Worm (Caenorhabditis elegans) whole organism, L1 larva: ENCODE results near the gene K01F9.2.

Experiments
- C04F5.9 ChIP-seq: sonication (generic microtip); optimal IDR thresholded peaks from 2 replicates; lab custom pipeline; 2016; ENCODE audit warnings: missing genetic modification characterization, missing compliant biosample characterization
- C16A3.4 ChIP-seq: fragments of 150-350 bp; optimal IDR thresholded peaks from 2 replicates; lab custom pipeline; 2014; ENCODE audit warnings: missing biosample characterization, missing genetic modification characterization
- C34B4.2 ChIP-seq: sonication (generic microtip); optimal IDR thresholded peaks from 2 replicates; lab custom pipeline; 2017; ENCODE audit warnings: mild to moderate bottlenecking, missing genetic modification characterization, missing compliant biosample characterization
- F16B12.6 ChIP-seq: fragments of 150-350 bp; optimal IDR thresholded peaks from 2 replicates; lab custom pipeline; 2014; ENCODE audit warnings: missing biosample characterization, missing genetic modification characterization
- Y116A8C.19 ChIP-seq: sonication (generic microtip); optimal IDR thresholded peaks from 2 replicates; lab custom pipeline; 2016; ENCODE audit warnings: missing compliant biosample characterization, missing genetic modification characterization, borderline replicate concordance
- alr-1 ChIP-seq: fragments of 200-800 bp; sonication (Bioruptor generic); optimal IDR thresholded peaks from 2 replicates; lab custom pipeline; 2018; ENCODE audit warnings: borderline replicate concordance, mild to moderate bottlenecking, missing genetic modification characterization, missing compliant biosample characterization
- aly-2 ChIP-seq: fragments of 150-350 bp; optimal IDR thresholded peaks from 2 replicates; lab custom pipeline; 2014; ENCODE audit warnings: missing biosample characterization, missing genetic modification characterization
- ama-1 ChIP-seq: fragments of 150-350 bp; optimal IDR thresholded peaks from 2 replicates; lab custom pipeline; 2014
- blmp-1 ChIP-seq: fragments of 150-350 bp; optimal IDR thresholded peaks from 2 replicates; lab custom pipeline; 2014; ENCODE audit warnings: missing biosample characterization, missing genetic modification characterization
- ceh-88 ChIP-seq: fragments of 200-800 bp; sonication (Bioruptor generic); IDR thresholded peaks from 2 replicates; pipeline ENCODE4 v1.3.6; 2022; ENCODE audit warnings: missing genetic modification characterization, missing compliant biosample characterization
- ces-1 ChIP-seq: fragments of 150-350 bp; optimal IDR thresholded peaks from 2 replicates; lab custom pipeline; 2014; ENCODE audit warnings: missing biosample characterization, missing genetic modification reagents, missing genetic modification characterization
- dsc-1 ChIP-seq: sonication (generic microtip); optimal IDR thresholded peaks from 2 replicates; lab custom pipeline; 2016; ENCODE audit warnings: mild to moderate bottlenecking, missing genetic modification characterization, missing compliant biosample characterization
- efl-3 ChIP-seq: fragments of 200-800 bp; sonication (Bioruptor generic); optimal IDR thresholded peaks from 2 replicates; lab custom pipeline; 2018; ENCODE audit warnings: mild to moderate bottlenecking, missing genetic modification characterization, missing compliant biosample characterization
- egl-13 ChIP-seq: sonication (generic microtip); optimal IDR thresholded peaks from 2 replicates; lab custom pipeline; 2016; ENCODE audit warnings: missing genotype, missing genetic modification reagents, missing genetic modification characterization, missing compliant biosample characterization
- elt-2 ChIP-seq: sonication (generic microtip); optimal IDR thresholded peaks from 2 replicates; lab custom pipeline; 2016; ENCODE audit warnings: missing genetic modification characterization, mild to moderate bottlenecking, inconsistent platforms, missing compliant biosample characterization, missing genetic modification reagents
- elt-3 ChIP-seq, 6 experiments: fragments of 150-350 bp in 1 of 6; sonication (generic microtip); optimal IDR thresholded peaks; 2 replicates each; lab custom pipeline; 2017 to 2018; ENCODE audit warnings: missing biosample characterization in 6 of 6, missing genetic modification characterization in 6 of 6, inconsistent platforms in 1 of 6
- ets-5 ChIP-seq: fragments of 200-800 bp; sonication (Bioruptor generic); IDR thresholded peaks from 2 replicates; pipeline ENCODE4 v1.3.6; 2022; ENCODE audit warnings: missing genetic modification characterization, missing compliant biosample characterization
- fkh-10 ChIP-seq: sonication (generic microtip); optimal IDR thresholded peaks from 2 replicates; lab custom pipeline; 2017; ENCODE audit warnings: missing biosample characterization, missing genetic modification reagents, missing genetic modification characterization
- fkh-8 ChIP-seq: sonication (generic microtip); optimal IDR thresholded peaks from 2 replicates; lab custom pipeline; 2016; ENCODE audit warnings: mild to moderate bottlenecking, missing genetic modification characterization, missing compliant biosample characterization
- fos-1 ChIP-seq: fragments of 150-350 bp; optimal IDR thresholded peaks from 2 replicates; lab custom pipeline; 2014; ENCODE audit warnings: missing biosample characterization, missing genetic modification characterization
- hlh-17 ChIP-seq: fragments of 200-800 bp; sonication (Bioruptor generic); optimal IDR thresholded peaks from 2 replicates; lab custom pipeline; 2018; ENCODE audit warnings: missing genetic modification characterization, mild to moderate bottlenecking, missing compliant biosample characterization, moderate library complexity, borderline replicate concordance
- hpl-2 ChIP-seq: fragments of 150-350 bp; optimal IDR thresholded peaks from 2 replicates; lab custom pipeline; 2014; ENCODE audit warnings: missing biosample characterization, missing genetic modification reagents, missing genetic modification characterization
- isw-1 ChIP-seq: fragments of 200-800 bp; sonication (Bioruptor generic); IDR thresholded peaks from 2 replicates; pipeline ENCODE4 v1.3.6; 2022; ENCODE audit warnings: missing genetic modification characterization, missing compliant biosample characterization
- jun-1 ChIP-seq: fragments of 150-350 bp; optimal IDR thresholded peaks from 2 replicates; lab custom pipeline; 2014; ENCODE audit warnings: missing biosample characterization, missing genetic modification reagents, missing genetic modification characterization
- lin-13 ChIP-seq: fragments of 150-350 bp; optimal IDR thresholded peaks from 2 replicates; lab custom pipeline; 2014; ENCODE audit warnings: missing biosample characterization, missing genetic modification reagents, missing genetic modification characterization
- lin-15B ChIP-seq: fragments of 150-350 bp; sonication (generic microtip); optimal IDR thresholded peaks from 3 replicates; lab custom pipeline; 2014; ENCODE audit warnings: missing biosample characterization, missing genetic modification characterization
- lin-35 ChIP-seq, 2 experiments: fragments of 150-350 bp; optimal IDR thresholded peaks; 2 replicates each; lab custom pipeline; 2014; ENCODE audit warnings: missing biosample characterization in 2 of 2, missing genetic modification characterization in 2 of 2, missing genetic modification reagents in 2 of 2
- lin-39 ChIP-seq: fragments of 150-350 bp; optimal IDR thresholded peaks from 2 replicates; lab custom pipeline; 2014; ENCODE audit warnings: missing biosample characterization, missing genetic modification reagents, missing genetic modification characterization
- lir-3 ChIP-seq: sonication (generic microtip); optimal IDR thresholded peaks from 2 replicates; lab custom pipeline; 2016; ENCODE audit warnings: mild to moderate bottlenecking, missing genetic modification characterization, moderate library complexity, missing compliant biosample characterization; ENCODE audit not compliant: poor library complexity
- mab-9 ChIP-seq: fragments of 200-800 bp; sonication (Bioruptor generic); IDR thresholded peaks from 2 replicates; pipeline ENCODE4 v1.3.6; 2022; ENCODE audit warnings: missing genetic modification reagents, missing genetic modification characterization, missing compliant biosample characterization
- mef-2 ChIP-seq: fragments of 150-350 bp; optimal IDR thresholded peaks from 2 replicates; lab custom pipeline; 2014; ENCODE audit warnings: missing biosample characterization, missing genetic modification characterization
- mep-1 ChIP-seq: fragments of 150-350 bp; optimal IDR thresholded peaks from 2 replicates; lab custom pipeline; 2014; ENCODE audit warnings: missing biosample characterization, missing genetic modification characterization
- nhr-20 ChIP-seq: sonication (generic microtip); optimal IDR thresholded peaks from 2 replicates; lab custom pipeline; 2016; ENCODE audit warnings: mild to moderate bottlenecking, missing genetic modification characterization, missing compliant biosample characterization
- nhr-47 ChIP-seq: sonication (generic microtip); optimal IDR thresholded peaks from 2 replicates; lab custom pipeline; 2016; ENCODE audit warnings: mild to moderate bottlenecking, missing genetic modification characterization, moderate library complexity, missing compliant biosample characterization
- nhr-71 ChIP-seq: sonication (generic microtip); optimal IDR thresholded peaks from 2 replicates; lab custom pipeline; 2016; ENCODE audit warnings: mild to moderate bottlenecking, missing genetic modification characterization, moderate library complexity, missing compliant biosample characterization
- nhr-84 ChIP-seq: sonication (generic microtip); optimal IDR thresholded peaks from 2 replicates; lab custom pipeline; 2017; ENCODE audit warnings: missing biosample characterization, missing genetic modification characterization
- nhr-90 ChIP-seq: sonication (generic microtip); optimal IDR thresholded peaks from 2 replicates; lab custom pipeline; 2016; ENCODE audit warnings: mild to moderate bottlenecking, missing genetic modification characterization, missing compliant biosample characterization; ENCODE audit not compliant: poor library complexity
- pag-3 ChIP-seq: sonication (generic microtip); optimal IDR thresholded peaks from 2 replicates; lab custom pipeline; 2017; ENCODE audit warnings: missing genetic modification characterization, mild to moderate bottlenecking, missing compliant biosample characterization, antibody characterized with exemption, borderline replicate concordance; ENCODE audit not compliant: insufficient read depth
- rnt-1 ChIP-seq: sonication (generic microtip); optimal IDR thresholded peaks from 2 replicates; lab custom pipeline; 2016; ENCODE audit warnings: mild to moderate bottlenecking, missing genetic modification characterization, moderate library complexity, missing compliant biosample characterization
- skn-1 ChIP-seq: fragments of 150-350 bp; optimal IDR thresholded peaks from 2 replicates; lab custom pipeline; 2014; ENCODE audit warnings: missing biosample characterization, missing genetic modification characterization
- snpc-4 ChIP-seq: fragments of 150-350 bp; optimal IDR thresholded peaks from 2 replicates; lab custom pipeline; 2014; ENCODE audit warnings: missing biosample characterization, missing genetic modification characterization
- snu-23 ChIP-seq: sonication (generic microtip); optimal IDR thresholded peaks from 2 replicates; lab custom pipeline; 2016; ENCODE audit warnings: missing genetic modification characterization, missing compliant biosample characterization
- sox-4 ChIP-seq: sonication (generic microtip); optimal IDR thresholded peaks from 2 replicates; lab custom pipeline; 2016; ENCODE audit warnings: missing genetic modification characterization, missing compliant biosample characterization
- swsn-7 ChIP-seq: sonication (generic microtip); optimal IDR thresholded peaks from 2 replicates; lab custom pipeline; 2016; ENCODE audit warnings: missing genetic modification characterization, missing compliant biosample characterization
- unc-130 ChIP-seq: fragments of 150-350 bp; optimal IDR thresholded peaks from 2 replicates; lab custom pipeline; 2017; ENCODE audit warnings: missing biosample characterization, missing genetic modification characterization, inconsistent platforms
- unc-62 ChIP-seq: fragments of 150-350 bp; optimal IDR thresholded peaks from 2 replicates; lab custom pipeline; 2014; ENCODE audit warnings: missing biosample characterization, missing genetic modification reagents, missing genetic modification characterization
- unc-98 ChIP-seq: fragments of 200-800 bp; sonication (Bioruptor generic); IDR thresholded peaks from 2 replicates; pipeline ENCODE4 v1.3.6; 2022; ENCODE audit warnings: missing genetic modification characterization, missing compliant biosample characterization
- vab-15 ChIP-seq: sonication (generic microtip); optimal IDR thresholded peaks from 2 replicates; lab custom pipeline; 2017; ENCODE audit warnings: missing genotype, mild to moderate bottlenecking, missing genetic modification characterization, missing compliant biosample characterization
- xbp-1 ChIP-seq: sonication (generic microtip); optimal IDR thresholded peaks from 2 replicates; lab custom pipeline; 2016; ENCODE audit warnings: missing genetic modification characterization, missing compliant biosample characterization
- zip-4 ChIP-seq: fragments of 200-800 bp; sonication (Bioruptor generic); optimal IDR thresholded peaks from 2 replicates; lab custom pipeline; 2018; ENCODE audit warnings: mild to moderate bottlenecking, missing genetic modification characterization, moderate library complexity, missing compliant biosample characterization
- ztf-4 ChIP-seq: fragments of 150-350 bp; optimal IDR thresholded peaks from 2 replicates; lab custom pipeline; 2014; ENCODE audit warnings: missing biosample characterization, missing genetic modification characterization

K01F9.2 gene

DNA sequence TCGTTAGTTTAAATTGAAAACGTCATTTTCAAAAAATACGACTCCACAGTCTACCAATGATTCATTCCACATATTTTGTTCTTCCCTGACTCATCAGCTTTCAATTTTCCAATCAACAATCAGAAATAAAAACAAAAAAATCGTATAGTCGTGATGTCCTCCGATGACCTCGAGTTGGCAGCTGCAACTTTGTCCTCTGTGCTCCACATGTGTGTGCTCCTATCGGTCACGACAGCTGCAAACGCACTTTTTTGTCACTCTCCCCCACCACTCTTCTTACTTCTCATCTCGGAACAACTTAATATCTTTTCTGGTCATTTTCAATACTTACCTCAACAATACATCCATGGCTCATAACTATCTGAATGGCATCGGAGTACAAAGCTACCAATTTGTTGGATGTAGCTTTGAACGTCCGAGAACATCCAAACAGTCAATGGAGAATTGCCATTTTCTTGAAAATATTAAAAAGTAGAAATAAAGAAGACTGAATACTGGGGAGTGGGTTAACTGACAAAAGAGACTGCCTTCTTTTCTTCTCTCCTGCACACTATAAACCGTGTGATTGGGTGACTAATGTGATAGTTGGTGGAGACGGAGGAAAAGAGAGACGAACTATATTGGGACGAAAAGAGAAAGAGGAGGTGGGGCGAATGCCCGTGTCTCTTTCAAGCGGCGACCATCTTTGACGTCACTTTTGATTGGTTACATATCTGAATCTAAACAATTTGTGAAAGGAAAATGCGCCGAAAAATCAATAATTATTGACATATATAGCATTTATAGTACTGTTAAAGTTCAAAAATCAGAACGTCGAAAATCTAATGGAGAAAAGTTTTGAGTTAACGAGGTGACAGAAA, 9.7 kb downstream of the K01F9.2 start (continued):
- TF ChIP-seq nhr-84 (tag; lab: Kevin White, UChicago): no peak
- no peak for TF ChIP-seq lin-15B
- no peak for TF ChIP-seq snu-23 (GFP tag; lab: Kevin White, UChicago)
- no peak for TF ChIP-seq unc-98 (GFP tag; lab: Robert Waterston, UW)
- TF ChIP-seq pag-3 (tag; lab: Kevin White, UChicago): no peak
- no peak for TF ChIP-seq isw-1 (GFP tag; lab: Robert Waterston, UW)
- TF ChIP-seq jun-1 (tag; lab: Kevin White, UChicago): peak; percentile 10
- no peak for TF ChIP-seq ztf-4 (tag; lab: Kevin White, UChicago)
- TF ChIP-seq ets-5 (GFP tag; lab: Robert Waterston, UW): no peak
- no peak for TF ChIP-seq efl-3 (GFP tag; lab: Kevin White, UChicago)
- no peak for TF ChIP-seq nhr-47 (tag; lab: Kevin White, UChicago)
- peak; percentile 5 for TF ChIP-seq vab-15 (tag; lab: Kevin White, UChicago)
- TF ChIP-seq lir-3 (tag; lab: Kevin White, UChicago): no peak
- TF ChIP-seq nhr-20 (tag; lab: Kevin White, UChicago): peak; percentile 62
- TF ChIP-seq skn-1: peak; percentile 8
- TF ChIP-seq Y116A8C.19 (tag; lab: Kevin White, UChicago): no peak
- TF ChIP-seq snpc-4 (tag; lab: Kevin White, UChicago): no peak
- peak; percentile 2 for TF ChIP-seq unc-130 (tag; lab: Kevin White, UChicago)
- no peak for TF ChIP-seq mab-9 (GFP tag; lab: Robert Waterston, UW)
- TF ChIP-seq egl-13 (tag; lab: Kevin White, UChicago): no peak
- no peak for TF ChIP-seq ceh-88 (GFP tag; lab: Robert Waterston, UW)
- no peak for TF ChIP-seq hpl-2
- no peak for TF ChIP-seq lin-39 (tag; lab: Kevin White, UChicago)
- TF ChIP-seq C34B4.2: no peak
- no peak for TF ChIP-seq mef-2 (tag; lab: Kevin White, UChicago)
- no peak for TF ChIP-seq dsc-1 (tag; lab: Kevin White, UChicago)
- no peak for TF ChIP-seq aly-2
- no peak for TF ChIP-seq swsn-7
- no peak for TF ChIP-seq fkh-8 (tag; lab: Kevin White, UChicago)
- TF ChIP-seq fos-1 (tag; lab: Kevin White, UChicago): no peak
- no peak for TF ChIP-seq C04F5.9 (tag; lab: Kevin White, UChicago)
- TF ChIP-seq mep-1 (tag; lab: Kevin White, UChicago): peak; percentile 33
- TF ChIP-seq fkh-10 (GFP tag; lab: Kevin White, UChicago): no peak
- no peak for TF ChIP-seq alr-1 (tag; lab: Kevin White, UChicago)
- no peak for TF ChIP-seq unc-62 (GFP tag; lab: Kevin White, UChicago)
- peak; percentile 91 for TF ChIP-seq blmp-1 (tag; lab: Kevin White, UChicago)
- peak; percentile 10 for TF ChIP-seq xbp-1 (tag; lab: Kevin White, UChicago)
- no peak for TF ChIP-seq ces-1
- TF ChIP-seq nhr-90: no peak
- peak in 1 of 6 experiments; percentile 75 for TF ChIP-seq elt-3 (tag; optimal IDR thresholded peaks at IDR 0.05; lab: Kevin White, UChicago)
- TF ChIP-seq C16A3.4 (tag; lab: Kevin White, UChicago): peak; percentile 4
- peak in 1 of 2 experiments; percentile 61 for TF ChIP-seq lin-35 (GFP tag; optimal IDR thresholded peaks at IDR 0.05; lab: Kevin White, UChicago)
- TF ChIP-seq lin-13 (GFP tag; lab: Kevin White, UChicago): no peak
- peak; percentile 16 for TF ChIP-seq nhr-71
- TF ChIP-seq sox-4 (tag; lab: Kevin White, UChicago): no peak
- no peak for TF ChIP-seq F16B12.6
- peak; percentile 80 for TF ChIP-seq ama-1
- TF ChIP-seq hlh-17 (GFP tag; lab: Kevin White, UChicago): no peak
- peak; percentile 44 for TF ChIP-seq rnt-1 (tag; lab: Kevin White, UChicago)
- no peak for TF ChIP-seq elt-2
- TF ChIP-seq zip-4 (GFP tag; lab: Kevin White, UChicago): no peak
